Worm (Caenorhabditis elegans) whole organism, mixed stage, embryonic: ENCODE data around the gene T14B4.8.

ENCODE experiments used
- ceh-43 ChIP-seq: fragments of 200-800 bp; sonication (Bioruptor generic); optimal IDR thresholded peaks from 2 replicates; lab custom pipeline; 2018; ENCODE audit warnings: mild to moderate bottlenecking, missing genetic modification characterization, moderate library complexity, missing compliant biosample characterization
- elt-1 ChIP-seq: sonication (generic microtip); optimal IDR thresholded peaks from 2 replicates; lab custom pipeline; 2017; ENCODE audit warnings: missing genetic modification characterization, mild to moderate bottlenecking, missing compliant biosample characterization, antibody characterized with exemption, moderate library complexity, borderline replicate concordance; ENCODE audit not compliant: insufficient read depth
- nhr-28 ChIP-seq: fragments of 150-350 bp; optimal IDR thresholded peaks from 2 replicates; lab custom pipeline; 2014; ENCODE audit warnings: missing biosample characterization, missing genetic modification characterization
- snpc-4 ChIP-seq: fragments of 150-350 bp; optimal IDR thresholded peaks from 2 replicates; lab custom pipeline; 2014; ENCODE audit warnings: missing biosample characterization, missing genetic modification characterization
- sptf-1 ChIP-seq: sonication (generic microtip); optimal IDR thresholded peaks from 2 replicates; lab custom pipeline; 2017; ENCODE audit warnings: mild to moderate bottlenecking, missing genetic modification characterization, moderate library complexity, missing compliant biosample characterization

- TF ChIP-seq nhr-28 (no peak), elt-1 (tag; lab: Kevin White, UChicago) (no peak), snpc-4 (tag; lab: Kevin White, UChicago) (no peak), ceh-43 (GFP tag; lab: Kevin White, UChicago) (no peak), sptf-1 (tag; lab: Kevin White, UChicago) (no peak)
Measured at ce11 chrII:6698784-6699183, 30.4 kb downstream of the T14B4.8 start, which contains the start of gene C18H9.1.
